Worm (Caenorhabditis elegans) whole organism, late embryonic: Measurements from ENCODE around the gene klp-7.

Source experiments
- F13H6.1 ChIP-seq: sonication (generic microtip); optimal IDR thresholded peaks from 2 replicates; lab custom pipeline; 2016; ENCODE audit warnings: missing genetic modification characterization, missing compliant biosample characterization
- K02D7.2 ChIP-seq: sonication (generic microtip); optimal IDR thresholded peaks from 2 replicates; lab custom pipeline; 2017; ENCODE audit warnings: mild to moderate bottlenecking, missing genetic modification characterization, missing compliant biosample characterization
- K09A11.1 ChIP-seq: sonication (generic microtip); optimal IDR thresholded peaks from 2 replicates; lab custom pipeline; 2017; ENCODE audit warnings: antibody characterized with exemption, mild to moderate bottlenecking, missing genetic modification characterization, missing compliant biosample characterization; ENCODE audit not compliant: insufficient read depth
- T23F11.4 ChIP-seq: fragments of 200-800 bp; sonication (Bioruptor generic); optimal IDR thresholded peaks from 2 replicates; lab custom pipeline; 2018; ENCODE audit warnings: mild to moderate bottlenecking, missing genetic modification characterization, missing compliant biosample characterization
- Y22D7AL.16 ChIP-seq: sonication (generic microtip); optimal IDR thresholded peaks from 2 replicates; lab custom pipeline; 2016; ENCODE audit warnings: missing genetic modification characterization, missing compliant biosample characterization
- ahr-1 ChIP-seq: sonication (generic microtip); optimal IDR thresholded peaks from 2 replicates; lab custom pipeline; 2016; ENCODE audit warnings: missing genetic modification characterization, missing compliant biosample characterization
- ceh-14 ChIP-seq: sonication (generic microtip); optimal IDR thresholded peaks from 2 replicates; lab custom pipeline; 2016; ENCODE audit warnings: missing genotype, missing genetic modification characterization, missing compliant biosample characterization
- ceh-19 ChIP-seq: fragments of 200-800 bp; sonication (Bioruptor generic); optimal IDR thresholded peaks from 2 replicates; lab custom pipeline; 2018; ENCODE audit warnings: mild to moderate bottlenecking, missing genetic modification characterization, missing compliant biosample characterization
- ceh-2 ChIP-seq: sonication (generic microtip); optimal IDR thresholded peaks from 2 replicates; lab custom pipeline; 2016; ENCODE audit warnings: missing genotype, missing genetic modification characterization, missing compliant biosample characterization
- ceh-22 ChIP-seq: sonication (generic microtip); optimal IDR thresholded peaks from 2 replicates; lab custom pipeline; 2017; ENCODE audit warnings: missing biosample characterization, missing genetic modification characterization
- ceh-24 ChIP-seq: sonication (generic microtip); optimal IDR thresholded peaks from 2 replicates; lab custom pipeline; 2016; ENCODE audit warnings: mild to moderate bottlenecking, missing genetic modification characterization, missing compliant biosample characterization
- ceh-31 ChIP-seq: sonication (generic microtip); optimal IDR thresholded peaks from 2 replicates; lab custom pipeline; 2016; ENCODE audit warnings: missing genetic modification characterization, missing compliant biosample characterization
- ceh-48 ChIP-seq: sonication (generic microtip); optimal IDR thresholded peaks from 2 replicates; lab custom pipeline; 2016; ENCODE audit warnings: missing genetic modification characterization, inconsistent platforms, missing compliant biosample characterization
- ceh-6 ChIP-seq: fragments of 200-800 bp; sonication (Bioruptor generic); optimal IDR thresholded peaks from 2 replicates; lab custom pipeline; 2018; ENCODE audit warnings: mild to moderate bottlenecking, missing genetic modification characterization, missing compliant biosample characterization
- che-1 ChIP-seq: sonication (generic microtip); optimal IDR thresholded peaks from 2 replicates; lab custom pipeline; 2016; ENCODE audit warnings: mild to moderate bottlenecking, missing genetic modification characterization, missing compliant biosample characterization
- dmd-4 ChIP-seq: sonication (generic microtip); optimal IDR thresholded peaks from 2 replicates; lab custom pipeline; 2016; ENCODE audit warnings: borderline replicate concordance, missing genetic modification characterization, missing compliant biosample characterization
- dve-1 ChIP-seq: sonication (generic microtip); optimal IDR thresholded peaks from 2 replicates; lab custom pipeline; 2017; ENCODE audit warnings: antibody characterized with exemption, mild to moderate bottlenecking, missing genetic modification characterization, missing compliant biosample characterization
- elt-2 ChIP-seq: sonication (generic microtip); optimal IDR thresholded peaks from 2 replicates; lab custom pipeline; 2016; ENCODE audit warnings: missing genetic modification reagents, missing genetic modification characterization, missing compliant biosample characterization
- elt-4 ChIP-seq: sonication (generic microtip); optimal IDR thresholded peaks from 2 replicates; lab custom pipeline; 2016; ENCODE audit warnings: missing genetic modification characterization, missing compliant biosample characterization
- ets-4 ChIP-seq: sonication (generic microtip); optimal IDR thresholded peaks from 2 replicates; lab custom pipeline; 2016; ENCODE audit warnings: missing genetic modification characterization, missing compliant biosample characterization
- eyg-1 ChIP-seq: sonication (generic microtip); optimal IDR thresholded peaks from 2 replicates; lab custom pipeline; 2016; ENCODE audit warnings: missing genotype, missing genetic modification characterization, missing compliant biosample characterization
- fax-1 ChIP-seq: sonication (generic microtip); optimal IDR thresholded peaks from 2 replicates; lab custom pipeline; 2016; ENCODE audit warnings: missing genotype, missing genetic modification characterization, missing compliant biosample characterization
- fkh-6 ChIP-seq: sonication (generic microtip); optimal IDR thresholded peaks from 2 replicates; lab custom pipeline; 2016; ENCODE audit warnings: missing genetic modification characterization, missing compliant biosample characterization
- hlh-13 ChIP-seq: fragments of 200-800 bp; sonication (Bioruptor generic); optimal IDR thresholded peaks from 2 replicates; lab custom pipeline; 2018; ENCODE audit warnings: mild to moderate bottlenecking, missing genetic modification characterization, missing compliant biosample characterization
- hlh-15 ChIP-seq: sonication (generic microtip); optimal IDR thresholded peaks from 2 replicates; lab custom pipeline; 2016; ENCODE audit warnings: missing genetic modification characterization, missing compliant biosample characterization
- hlh-30 ChIP-seq: sonication (generic microtip); optimal IDR thresholded peaks from 2 replicates; lab custom pipeline; 2017; ENCODE audit warnings: antibody characterized with exemption, missing genetic modification characterization, missing compliant biosample characterization; ENCODE audit not compliant: insufficient read depth
- hlh-6 ChIP-seq: sonication (generic microtip); optimal IDR thresholded peaks from 2 replicates; lab custom pipeline; 2016; ENCODE audit warnings: missing genotype, missing genetic modification characterization, missing compliant biosample characterization
- lim-6 ChIP-seq: sonication (generic microtip); optimal IDR thresholded peaks from 2 replicates; lab custom pipeline; 2016; ENCODE audit warnings: missing genetic modification characterization, missing compliant biosample characterization
- lin-11 ChIP-seq: fragments of 200-800 bp; sonication (Bioruptor generic); optimal IDR thresholded peaks from 2 replicates; lab custom pipeline; 2018; ENCODE audit warnings: mild to moderate bottlenecking, missing genetic modification characterization, missing compliant biosample characterization
- mec-3 ChIP-seq: sonication (generic microtip); optimal IDR thresholded peaks from 2 replicates; lab custom pipeline; 2016; ENCODE audit warnings: borderline replicate concordance, missing genetic modification characterization, missing compliant biosample characterization
- nhr-11 ChIP-seq: fragments of 150-350 bp; optimal IDR thresholded peaks from 2 replicates; lab custom pipeline; 2014; ENCODE audit warnings: missing biosample characterization, missing genetic modification characterization
- pax-1 ChIP-seq: fragments of 150-350 bp; optimal IDR thresholded peaks from 2 replicates; lab custom pipeline; 2014; ENCODE audit warnings: missing biosample characterization, missing genetic modification characterization
- pha-2 ChIP-seq: sonication (generic microtip); optimal IDR thresholded peaks from 2 replicates; lab custom pipeline; 2017; ENCODE audit warnings: mild to moderate bottlenecking, missing genetic modification characterization, missing compliant biosample characterization
- pha-4 ChIP-seq: fragments of 150-350 bp; optimal IDR thresholded peaks from 2 replicates; lab custom pipeline; 2018; ENCODE audit warnings: missing biosample characterization, missing genetic modification reagents, missing genetic modification characterization
- pqm-1 ChIP-seq: sonication (generic microtip); optimal IDR thresholded peaks from 2 replicates; lab custom pipeline; 2016; ENCODE audit warnings: missing genetic modification characterization, missing compliant biosample characterization
- pros-1 ChIP-seq: fragments of 150-350 bp; optimal IDR thresholded peaks from 2 replicates; lab custom pipeline; 2014; ENCODE audit warnings: missing biosample characterization, missing genetic modification reagents, missing genetic modification characterization
- ref-2 ChIP-seq: sonication (generic microtip); optimal IDR thresholded peaks from 2 replicates; lab custom pipeline; 2016; ENCODE audit warnings: missing genetic modification characterization, missing compliant biosample characterization
- rnt-1 ChIP-seq: sonication (generic microtip); optimal IDR thresholded peaks from 2 replicates; lab custom pipeline; 2016; ENCODE audit warnings: missing genetic modification characterization, missing compliant biosample characterization
- sdc-2 ChIP-seq: sonication (generic microtip); optimal IDR thresholded peaks from 2 replicates; lab custom pipeline; 2016; ENCODE audit warnings: missing genotype, missing genetic modification characterization, missing compliant biosample characterization
- sox-4 ChIP-seq: sonication (generic microtip); optimal IDR thresholded peaks from 2 replicates; lab custom pipeline; 2017; ENCODE audit warnings: mild to moderate bottlenecking, missing genetic modification characterization, inconsistent platforms, missing compliant biosample characterization
- syd-9 ChIP-seq: sonication (generic microtip); optimal IDR thresholded peaks from 2 replicates; lab custom pipeline; 2016; ENCODE audit warnings: mild to moderate bottlenecking, missing genetic modification characterization, moderate library complexity, missing compliant biosample characterization
- tbx-2 ChIP-seq: sonication (generic microtip); optimal IDR thresholded peaks from 2 replicates; lab custom pipeline; 2016; ENCODE audit warnings: missing genetic modification characterization, missing compliant biosample characterization
- tbx-7 ChIP-seq: sonication (generic microtip); optimal IDR thresholded peaks from 2 replicates; lab custom pipeline; 2016; ENCODE audit warnings: missing genotype, missing genetic modification characterization, missing compliant biosample characterization
- ttx-3 ChIP-seq: sonication (generic microtip); optimal IDR thresholded peaks from 2 replicates; lab custom pipeline; 2016; ENCODE audit warnings: missing genetic modification reagents, missing genetic modification characterization, missing compliant biosample characterization
- unc-3 ChIP-seq, 2 experiments: fragments of 200-800 bp in 1 of 2; sonication (Bioruptor generic) in 1 of 2; sonication (generic microtip) in 1 of 2; conservative IDR thresholded peaks in 1 of 2; optimal IDR thresholded peaks in 1 of 2; 2 replicates each; pipeline versions ENCODE4 v1.3.6 to Lab custom; 2016 to 2022; ENCODE audit warnings: missing compliant biosample characterization in 2 of 2, missing genetic modification characterization in 2 of 2, missing genetic modification reagents in 1 of 2
- unc-42 ChIP-seq: sonication (generic microtip); optimal IDR thresholded peaks from 2 replicates; lab custom pipeline; 2016; ENCODE audit warnings: missing genotype, missing genetic modification characterization, missing compliant biosample characterization
- unc-55 ChIP-seq: sonication (generic microtip); optimal IDR thresholded peaks from 2 replicates; lab custom pipeline; 2017; ENCODE audit warnings: missing biosample characterization, missing genetic modification reagents, missing genetic modification characterization
- unc-86 ChIP-seq: sonication (generic microtip); optimal IDR thresholded peaks from 2 replicates; lab custom pipeline; 2016; ENCODE audit warnings: missing genetic modification characterization, missing compliant biosample characterization
- zip-5 ChIP-seq: sonication (generic microtip); optimal IDR thresholded peaks from 2 replicates; lab custom pipeline; 2016; ENCODE audit warnings: missing genetic modification characterization, missing compliant biosample characterization
- ztf-16 ChIP-seq: sonication (generic microtip); optimal IDR thresholded peaks from 2 replicates; lab custom pipeline; 2017; ENCODE audit warnings: missing genetic modification characterization, missing compliant biosample characterization

Gene klp-7

DNA sequence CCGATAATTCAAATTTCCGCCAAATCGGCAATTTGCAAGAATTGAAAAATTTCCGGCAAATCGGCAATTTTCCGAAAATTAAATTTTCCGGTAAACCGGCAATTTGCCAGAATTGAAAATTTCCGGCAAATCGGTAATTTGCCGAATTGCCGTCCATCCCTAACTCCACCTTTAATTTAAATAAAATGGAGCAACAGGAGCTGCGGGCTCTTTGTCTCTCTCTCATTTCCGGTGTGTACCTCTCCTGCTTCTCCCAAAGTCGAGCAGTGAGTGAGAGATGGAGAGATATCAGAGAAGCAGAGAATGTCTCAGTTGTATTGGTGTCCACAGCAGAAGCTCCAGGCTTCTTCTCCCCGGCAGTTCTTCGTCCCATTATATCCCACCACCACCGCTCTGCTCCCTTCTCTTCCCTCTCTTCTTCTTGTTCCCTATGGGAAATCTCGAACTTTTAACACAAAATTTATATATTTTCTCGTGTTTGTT, 49.7 kb downstream of the klp-7 start, which contains the start of gene Y39A1C.1 (continued):
- TF ChIP-seq ceh-19: peak; percentile 37
- TF ChIP-seq dve-1 (tag; lab: Kevin White, UChicago): no peak
- TF ChIP-seq hlh-30 (tag; lab: Kevin White, UChicago): no peak
- no peak for TF ChIP-seq hlh-15 (tag; lab: Kevin White, UChicago)
- TF ChIP-seq dmd-4: no peak
- TF ChIP-seq eyg-1 (tag; lab: Kevin White, UChicago): no peak
- no peak for TF ChIP-seq unc-3 (GFP tag; conservative IDR thresholded peaks at IDR 0.05; lab: Robert Waterston, UW)
- no peak for TF ChIP-seq unc-3 (tag; optimal IDR thresholded peaks at IDR 0.05; lab: Kevin White, UChicago)
- TF ChIP-seq tbx-7 (tag; lab: Kevin White, UChicago): no peak
- TF ChIP-seq F13H6.1 (tag; lab: Kevin White, UChicago): no peak
- no peak for TF ChIP-seq elt-2
- TF ChIP-seq che-1 (tag; lab: Kevin White, UChicago): no peak
- no peak for TF ChIP-seq pros-1 (tag; lab: Kevin White, UChicago)
- no peak for TF ChIP-seq fkh-6 (tag; lab: Kevin White, UChicago)
- no peak for TF ChIP-seq ztf-16 (tag; lab: Kevin White, UChicago)
- TF ChIP-seq ceh-24 (tag; lab: Kevin White, UChicago): no peak
- peak; percentile 29 for TF ChIP-seq tbx-2
- TF ChIP-seq fax-1 (tag; lab: Kevin White, UChicago): no peak
- TF ChIP-seq lim-6: no peak
- no peak for TF ChIP-seq pax-1
- TF ChIP-seq ceh-14 (tag; lab: Kevin White, UChicago): peak; percentile 5
- no peak for TF ChIP-seq T23F11.4 (GFP tag; lab: Kevin White, UChicago)
- TF ChIP-seq ref-2 (tag; lab: Kevin White, UChicago): peak; percentile 11
- TF ChIP-seq unc-55: peak; percentile 6
- no peak for TF ChIP-seq hlh-6
- no peak for TF ChIP-seq nhr-11
- TF ChIP-seq mec-3 (tag; lab: Kevin White, UChicago): peak; percentile 12

DNA sequence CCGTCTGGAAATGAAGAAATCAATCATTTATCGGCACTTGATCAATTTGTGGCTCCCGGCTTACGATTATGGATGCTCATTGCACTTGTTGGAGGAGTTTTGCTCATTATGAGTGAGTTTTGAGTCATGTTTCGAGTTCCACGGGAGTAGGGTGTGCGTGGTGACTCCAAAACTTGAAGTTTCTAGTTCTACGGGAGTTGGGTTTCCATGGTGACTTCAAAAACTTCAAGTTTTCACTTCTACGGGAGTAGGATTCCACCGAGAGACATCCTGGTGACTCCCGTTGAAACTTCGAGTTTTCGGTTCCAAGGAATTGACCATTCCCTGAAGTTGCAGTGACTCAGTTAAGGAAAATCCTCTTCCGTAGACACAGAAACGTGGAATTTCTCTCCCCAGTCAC, 51.1 kb downstream of the klp-7 start:
- TF ChIP-seq rnt-1 (tag; lab: Kevin White, UChicago): peak; percentile 95
- no peak for TF ChIP-seq T23F11.4 (GFP tag; lab: Kevin White, UChicago)
- no peak for TF ChIP-seq K02D7.2
- TF ChIP-seq unc-55: no peak
- no peak for TF ChIP-seq pha-4
- peak; percentile 53 for TF ChIP-seq ceh-19
- peak; percentile 58 for TF ChIP-seq pha-2 (tag; lab: Kevin White, UChicago)
- no peak for TF ChIP-seq dve-1 (tag; lab: Kevin White, UChicago)
- TF ChIP-seq ceh-31 (tag; lab: Kevin White, UChicago): peak; percentile 99
- TF ChIP-seq ceh-2: peak; percentile 97
- TF ChIP-seq elt-2: peak; percentile 84
- TF ChIP-seq unc-86 (tag; lab: Kevin White, UChicago): peak; percentile 39
- TF ChIP-seq ceh-48: peak; percentile 24
- TF ChIP-seq ets-4 (tag; lab: Kevin White, UChicago): peak; percentile 93
- TF ChIP-seq unc-42 (tag; lab: Kevin White, UChicago): no peak
- TF ChIP-seq zip-5 (tag; lab: Kevin White, UChicago): peak; percentile 93
- peak; percentile 30 for TF ChIP-seq hlh-13 (GFP tag; lab: Kevin White, UChicago)
- no peak for TF ChIP-seq pros-1 (tag; lab: Kevin White, UChicago)
- peak; percentile 78 for TF ChIP-seq pqm-1 (tag; lab: Kevin White, UChicago)
- TF ChIP-seq ceh-22: no peak
- TF ChIP-seq syd-9: peak; percentile 61
- peak; percentile 46 for TF ChIP-seq Y22D7AL.16 (tag; lab: Kevin White, UChicago)
- peak; percentile 96 for TF ChIP-seq ceh-14 (tag; lab: Kevin White, UChicago)
- no peak for TF ChIP-seq ttx-3
- peak; percentile 85 for TF ChIP-seq ztf-16 (tag; lab: Kevin White, UChicago)
- peak; percentile 86 for TF ChIP-seq ahr-1 (tag; lab: Kevin White, UChicago)
- TF ChIP-seq elt-4 (tag; lab: Kevin White, UChicago): peak; percentile 93
- TF ChIP-seq lin-11 (tag; lab: Kevin White, UChicago): no peak
- TF ChIP-seq K09A11.1 (tag; lab: Kevin White, UChicago): no peak
- peak; percentile 3 for TF ChIP-seq sox-4 (tag; lab: Kevin White, UChicago)
- TF ChIP-seq hlh-30 (tag; lab: Kevin White, UChicago): no peak
- no peak for TF ChIP-seq che-1 (tag; lab: Kevin White, UChicago)
- TF ChIP-seq sdc-2 (tag; lab: Kevin White, UChicago): peak; percentile 51
- peak; percentile 95 for TF ChIP-seq dmd-4
- TF ChIP-seq pax-1: no peak
- TF ChIP-seq ceh-24 (tag; lab: Kevin White, UChicago): no peak
- TF ChIP-seq ceh-6 (GFP tag; lab: Kevin White, UChicago): peak; percentile 60
